ENCODE assay signal across 3 fruit fly cellular contexts in genomic region chrX:2468576-2468975, dm6.
TF ChIP-seq lines count a peak whose summit lies in the region.

No protein-coding gene starts in this region.

TF ChIP-seq in whole organism, embryonic, 481 proteins besides CTCF, POLR2A, EP300 and RAD21 (continued from another document and continues in another):
- TF ChIP-seq da (GFP tag; optimal IDR thresholded peaks at IDR 0.05; lab: Kevin White, UChicago) = peak; percentile 48
- no peak for TF ChIP-seq Lpt (GFP tag; optimal IDR thresholded peaks at IDR 0.05; lab: Kevin White, UChicago)
- peak; percentile 48; the same call in 1 of the 2 replicates for TF ChIP-seq CG1024 (GFP tag; IDR thresholded peaks at IDR 0.05; lab: Robert Waterston, UW)
- TF ChIP-seq Stat92E (GFP tag; optimal IDR thresholded peaks at IDR 0.05; lab: Kevin White, UChicago) = peak in 1 of 3 experiments; percentile 38
- peak; percentile 69; the same call in 1 of the 2 replicates for TF ChIP-seq E2f1 (GFP tag; IDR thresholded peaks at IDR 0.05; lab: Robert Waterston, UW)
- TF ChIP-seq ind (GFP tag; optimal IDR thresholded peaks at IDR 0.05; lab: Kevin White, UChicago) = peak; percentile 67
- TF ChIP-seq jumu (GFP tag; optimal IDR thresholded peaks at IDR 0.05; lab: Kevin White, UChicago) = peak; percentile 79
- peak; percentile 15 for TF ChIP-seq CG17186 (GFP tag; optimal IDR thresholded peaks at IDR 0.05; lab: Kevin White, UChicago)
- no peak for TF ChIP-seq CG10543 (GFP tag; optimal IDR thresholded peaks at IDR 0.05; lab: Kevin White, UChicago)
- TF ChIP-seq CG16863 (GFP tag; optimal IDR thresholded peaks at IDR 0.05; lab: Kevin White, UChicago) = peak; percentile 82
- TF ChIP-seq Mes4 (GFP tag; optimal IDR thresholded peaks at IDR 0.05; lab: Kevin White, UChicago) = peak; percentile 59
- no peak for TF ChIP-seq Neu2 (GFP tag; optimal IDR thresholded peaks at IDR 0.05; lab: Kevin White, UChicago; ENCODE audit: borderline replicate concordance)
- TF ChIP-seq CG7786 (GFP tag; optimal IDR thresholded peaks at IDR 0.05; lab: Kevin White, UChicago) = peak; percentile 74
- peak; percentile 68 for TF ChIP-seq nerfin-1 (tag; optimal IDR thresholded peaks at IDR 0.05; lab: Kevin White, UChicago)
- TF ChIP-seq dati (GFP tag; IDR thresholded peaks at IDR 0.05; lab: Robert Waterston, UW) = 0 out of 2 replicates have a peak, but pooled peaks have one; percentile 39
- TF ChIP-seq vvl (GFP tag; IDR thresholded peaks at IDR 0.05; lab: Robert Waterston, UW) = peak; percentile 86
- TF ChIP-seq btn (GFP tag; optimal IDR thresholded peaks at IDR 0.05; lab: Kevin White, UChicago) = peak; percentile 78
- peak in 1 of 2 experiments; percentile 22 for TF ChIP-seq Eip74EF (GFP tag; optimal IDR thresholded peaks at IDR 0.05; lab: Kevin White, UChicago)
- TF ChIP-seq bbx (GFP tag; IDR thresholded peaks at IDR 0.05; lab: Robert Waterston, UW; ENCODE audit: partially characterized antibody) = no peak
- peak; percentile 66 for TF ChIP-seq Asciz (GFP tag; optimal IDR thresholded peaks at IDR 0.05; lab: Kevin White, UChicago)
- no peak for TF ChIP-seq Hand (GFP tag; optimal IDR thresholded peaks at IDR 0.05; lab: Kevin White, UChicago)
- peak; percentile 38 for TF ChIP-seq kay (GFP tag; optimal IDR thresholded peaks at IDR 0.05; lab: Kevin White, UChicago)
- TF ChIP-seq CG13287 (GFP tag; IDR thresholded peaks at IDR 0.05; lab: Robert Waterston, UW; ENCODE audit: partially characterized antibody) = no peak
- TF ChIP-seq HHEX (GFP tag; optimal IDR thresholded peaks at IDR 0.05; lab: Kevin White, UChicago) = peak; percentile 22
- no peak for TF ChIP-seq CG4328 (GFP tag; optimal IDR thresholded peaks at IDR 0.05; lab: Kevin White, UChicago)
- TF ChIP-seq org-1 (GFP tag; optimal IDR thresholded peaks at IDR 0.05; lab: Kevin White, UChicago) = peak; percentile 45
- TF ChIP-seq ttk (GFP tag; IDR thresholded peaks at IDR 0.05; lab: Robert Waterston, UW) = peak; percentile 68
- TF ChIP-seq CG30020 (tag; optimal IDR thresholded peaks at IDR 0.05; lab: Kevin White, UChicago) = peak; percentile 2
- no peak for TF ChIP-seq nerfin-2 (GFP tag; IDR thresholded peaks at IDR 0.05; lab: Robert Waterston, UW; ENCODE audit: partially characterized antibody)
- peak; percentile 56 for TF ChIP-seq ewg (GFP tag; optimal IDR thresholded peaks at IDR 0.05; lab: Kevin White, UChicago)
- no peak for TF ChIP-seq HLH4C (GFP tag; IDR thresholded peaks at IDR 0.05; lab: Robert Waterston, UW; ENCODE audit: partially characterized antibody)
- peak; percentile 58; the same call in 1 of the 3 replicates for TF ChIP-seq CG11695 (GFP tag; IDR thresholded peaks at IDR 0.05; lab: Robert Waterston, UW)
- peak; percentile 65; the same call in 1 of the 3 replicates for TF ChIP-seq CG3726 (GFP tag; IDR thresholded peaks at IDR 0.05; lab: Robert Waterston, UW)
- no peak for TF ChIP-seq sug (tag; optimal IDR thresholded peaks at IDR 0.05; lab: Kevin White, UChicago)
- peak; percentile 51 for TF ChIP-seq CG18764 (GFP tag; optimal IDR thresholded peaks at IDR 0.05; lab: Kevin White, UChicago)
- TF ChIP-seq Xbp1 (GFP tag; optimal IDR thresholded peaks at IDR 0.05; lab: Kevin White, UChicago) = peak; percentile 71
- TF ChIP-seq fd3F (GFP tag; optimal IDR thresholded peaks at IDR 0.05; lab: Kevin White, UChicago) = no peak
- TF ChIP-seq mirr (GFP tag; optimal IDR thresholded peaks at IDR 0.05; lab: Kevin White, UChicago) = no peak
- TF ChIP-seq CG2202 (tag; optimal IDR thresholded peaks at IDR 0.05; lab: Kevin White, UChicago) = peak; percentile 65
- TF ChIP-seq gem (tag; optimal IDR thresholded peaks at IDR 0.05; lab: Kevin White, UChicago) = peak; percentile 79
- TF ChIP-seq dan (GFP tag; IDR thresholded peaks at IDR 0.05; lab: Robert Waterston, UW) = peak; percentile 84
- no peak for TF ChIP-seq rib (GFP tag; IDR thresholded peaks at IDR 0.05; lab: Robert Waterston, UW)

TF ChIP-seq in whole organism, prepupa, 60 proteins besides CTCF, POLR2A, EP300 and RAD21 (continued from another document):
- TF ChIP-seq Lpt (GFP tag; optimal IDR thresholded peaks at IDR 0.05; lab: Kevin White, UChicago) (peak; percentile 85), lz (GFP tag; optimal IDR thresholded peaks at IDR 0.05; lab: Kevin White, UChicago) (peak; percentile 57), fd59A (GFP tag; optimal IDR thresholded peaks at IDR 0.05; lab: Kevin White, UChicago) (peak; percentile 86), spab (GFP tag; optimal IDR thresholded peaks at IDR 0.05; lab: Kevin White, UChicago) (peak; percentile 82), dsx (GFP tag; optimal IDR thresholded peaks at IDR 0.05; lab: Kevin White, UChicago; ENCODE audit: poor library complexity, severe bottlenecking) (peak; percentile 80), Ets21C (GFP tag; optimal IDR thresholded peaks at IDR 0.05; lab: Kevin White, UChicago) (peak; percentile 0), Hr39 (GFP tag; optimal IDR thresholded peaks at IDR 0.05; lab: Kevin White, UChicago) (peak; percentile 51), CG3919 (GFP tag; optimal IDR thresholded peaks at IDR 0.05; lab: Kevin White, UChicago) (peak; percentile 88), Gug (GFP tag; IDR thresholded peaks at IDR 0.05; lab: Robert Waterston, UW) (peak; percentile 87), CG15336 (GFP tag; IDR thresholded peaks at IDR 0.05; lab: Robert Waterston, UW) (peak; percentile 93), CG9139 (GFP tag; optimal IDR thresholded peaks at IDR 0.05; lab: Kevin White, UChicago) (peak; percentile 59), Ets96B (tag; optimal IDR thresholded peaks at IDR 0.05; lab: Kevin White, UChicago) (peak; percentile 81), Sox102F (GFP tag; optimal IDR thresholded peaks at IDR 0.05; lab: Kevin White, UChicago) (peak; percentile 40), CG6854 (GFP tag; optimal IDR thresholded peaks at IDR 0.05; lab: Kevin White, UChicago) (no peak), Eip75B (GFP tag; optimal IDR thresholded peaks at IDR 0.05; lab: Kevin White, UChicago) (peak; percentile 87), Eip93F (GFP tag; optimal IDR thresholded peaks at IDR 0.05; lab: Kevin White, UChicago) (no peak), CG7368 (GFP tag; optimal IDR thresholded peaks at IDR 0.05; lab: Kevin White, UChicago) (peak; percentile 66), CG8119 (GFP tag; IDR thresholded peaks at IDR 0.05; lab: Robert Waterston, UW) (peak; percentile 91), topi (GFP tag; optimal IDR thresholded peaks at IDR 0.05; lab: Kevin White, UChicago) (peak; percentile 51), achi (GFP tag; optimal IDR thresholded peaks at IDR 0.05; lab: Kevin White, UChicago) (peak; percentile 86), CG8632 (GFP tag; optimal IDR thresholded peaks at IDR 0.05; lab: Kevin White, UChicago) (peak; percentile 59), cyc (GFP tag; optimal IDR thresholded peaks at IDR 0.05; lab: Kevin White, UChicago) (peak; percentile 58), CG8319 (GFP tag; optimal IDR thresholded peaks at IDR 0.05; lab: Kevin White, UChicago) (peak; percentile 57), CG11902 (GFP tag; optimal IDR thresholded peaks at IDR 0.05; lab: Kevin White, UChicago) (peak; percentile 26), eg (GFP tag; IDR thresholded peaks at IDR 0.05; lab: Robert Waterston, UW) (peak; percentile 90), CG32006 (GFP tag; optimal IDR thresholded peaks at IDR 0.05; lab: Kevin White, UChicago) (peak; percentile 85), acj6 (GFP tag; optimal IDR thresholded peaks at IDR 0.05; lab: Kevin White, UChicago) (peak; percentile 85), OdsH (GFP tag; optimal IDR thresholded peaks at IDR 0.05; lab: Kevin White, UChicago) (peak; percentile 84), CG3032 (tag; optimal IDR thresholded peaks at IDR 0.05; lab: Kevin White, UChicago) (peak; percentile 84), Hr38 (GFP tag; optimal IDR thresholded peaks at IDR 0.05; lab: Kevin White, UChicago) (no peak), CG11762 (GFP tag; optimal IDR thresholded peaks at IDR 0.05; lab: Kevin White, UChicago; ENCODE audit: insufficient read depth) (peak; percentile 64), CG34406 (GFP tag; optimal IDR thresholded peaks at IDR 0.05; lab: Kevin White, UChicago) (peak; percentile 61), CG6808 (GFP tag; optimal IDR thresholded peaks at IDR 0.05; lab: Kevin White, UChicago) (peak; percentile 86), CG11294 (GFP tag; IDR thresholded peaks at IDR 0.05; lab: Robert Waterston, UW) (peak; percentile 76), CG1621 (tag; optimal IDR thresholded peaks at IDR 0.05; lab: Kevin White, UChicago) (peak; percentile 81), CG16779 (tag; optimal IDR thresholded peaks at IDR 0.05; lab: Kevin White, UChicago) (peak; percentile 44)

TF ChIP-seq in whole organism, wandering third instar larva, 38 proteins besides CTCF, POLR2A, EP300 and RAD21 (continued from another document):
- TF ChIP-seq Vsx2 (GFP tag; optimal IDR thresholded peaks at IDR 0.05; lab: Kevin White, UChicago; ENCODE audit: partially characterized antibody) (no peak), Jra (GFP tag; optimal IDR thresholded peaks at IDR 0.05; lab: Kevin White, UChicago) (no peak), lola (GFP tag; optimal IDR thresholded peaks at IDR 0.05; lab: Kevin White, UChicago) (no peak), CrebA (GFP tag; optimal IDR thresholded peaks at IDR 0.05; lab: Kevin White, UChicago; ENCODE audit: borderline replicate concordance) (no peak), OdsH (GFP tag; optimal IDR thresholded peaks at IDR 0.05; lab: Kevin White, UChicago) (peak; percentile 48), Dfd (GFP tag; optimal IDR thresholded peaks at IDR 0.05; lab: Kevin White, UChicago) (no peak), h (GFP tag; optimal IDR thresholded peaks at IDR 0.05; lab: Kevin White, UChicago) (peak; percentile 71)
